Fruit fly (Drosophila melanogaster) whole organism, wandering third instar larva: ENCODE results near the gene CG12581.

Experiments
- Abd-B ChIP-seq: fragments of >200 bp; optimal IDR thresholded peaks from 2 replicates; lab custom pipeline; 2017; ENCODE audit warnings: missing biosample characterization, missing genetic modification characterization
- CG32264 ChIP-seq: fragments of 200-800 bp; sonication (Bioruptor generic); optimal IDR thresholded peaks from 2 replicates; lab custom pipeline; 2016; ENCODE audit warnings: missing biosample characterization, missing genetic modification characterization
- Dfd ChIP-seq: fragments of >200 bp; optimal IDR thresholded peaks from 2 replicates; lab custom pipeline; 2017; ENCODE audit warnings: missing biosample characterization, missing genetic modification characterization
- Dif ChIP-seq: fragments of 200-275, 200-300 bp; sonication (Bioruptor generic); optimal IDR thresholded peaks from 2 replicates; lab custom pipeline; 2018; ENCODE audit warnings: missing biosample characterization, missing genetic modification characterization; ENCODE audit not compliant: partially characterized antibody
- HLH106 ChIP-seq: fragments of 200-800 bp; optimal IDR thresholded peaks from 3 replicates; lab custom pipeline; 2019; ENCODE audit warnings: missing biosample characterization, mild to moderate bottlenecking, missing genetic modification characterization, moderate library complexity
- Hnf4 ChIP-seq: fragments of 200-800 bp; sonication (Bioruptor generic); optimal IDR thresholded peaks from 2 replicates; lab custom pipeline; 2016; ENCODE audit warnings: missing biosample characterization, mild to moderate bottlenecking, missing genetic modification characterization
- Hr78 ChIP-seq: fragments of >200 bp; optimal IDR thresholded peaks from 2 replicates; lab custom pipeline; 2017; ENCODE audit warnings: missing biosample characterization, missing genetic modification characterization
- Hr83 ChIP-seq: fragments of 200-300 bp; sonication (Bioruptor generic); optimal IDR thresholded peaks from 2 replicates; lab custom pipeline; 2016; ENCODE audit warnings: missing biosample characterization, mild to moderate bottlenecking, missing genetic modification characterization, moderate library complexity; ENCODE audit not compliant: poor library complexity, severe bottlenecking
- Jra ChIP-seq: sonication (Bioruptor generic); optimal IDR thresholded peaks from 2 replicates; lab custom pipeline; 2016; ENCODE audit warnings: missing biosample characterization, missing genetic modification characterization
- Mio ChIP-seq: sonication (Bioruptor generic); optimal IDR thresholded peaks from 2 replicates; lab custom pipeline; 2016; ENCODE audit warnings: missing biosample characterization, missing genetic modification characterization
- Myc ChIP-seq: fragments of >200 bp; optimal IDR thresholded peaks from 2 replicates; lab custom pipeline; 2017
- N ChIP-seq: fragments of >200 bp; optimal IDR thresholded peaks from 2 replicates; lab custom pipeline; 2018; ENCODE audit warnings: missing biosample characterization, missing external identifiers, missing genetic modification characterization
- OdsH ChIP-seq: fragments of 200-800 bp; sonication (Bioruptor generic); optimal IDR thresholded peaks from 2 replicates; lab custom pipeline; 2016; ENCODE audit warnings: missing biosample characterization, mild to moderate bottlenecking, missing genetic modification characterization
- Rel ChIP-seq, 2 experiments: fragments of 200-800 bp; sonication (Bioruptor generic) in 1 of 2; optimal IDR thresholded peaks; 2 replicates in 1 of 2; 3 replicates in 1 of 2; lab custom pipeline; 2016 to 2019; ENCODE audit warnings: mild to moderate bottlenecking in 2 of 2, missing biosample characterization in 2 of 2, missing genetic modification characterization in 2 of 2, moderate library complexity in 1 of 2
- Sp1 ChIP-seq: fragments of 200-800 bp; sonication (Bioruptor generic); optimal IDR thresholded peaks from 3 replicates; lab custom pipeline; 2019; ENCODE audit warnings: missing biosample characterization, mild to moderate bottlenecking, missing genetic modification characterization, moderate library complexity
- Vsx2 ChIP-seq: fragments of 200-300, 225-300 bp; sonication (Bioruptor generic); optimal IDR thresholded peaks from 2 replicates; lab custom pipeline; 2018; ENCODE audit warnings: missing biosample characterization, missing genetic modification characterization; ENCODE audit not compliant: partially characterized antibody
- br ChIP-seq: fragments of 200-800 bp; sonication (Bioruptor generic); optimal IDR thresholded peaks from 2 replicates; lab custom pipeline; 2016; ENCODE audit warnings: missing biosample characterization, missing genetic modification characterization
- brk ChIP-seq: fragments of 200-800 bp; sonication (Bioruptor generic); optimal IDR thresholded peaks from 2 replicates; lab custom pipeline; 2016; ENCODE audit warnings: missing biosample characterization, mild to moderate bottlenecking, missing genetic modification characterization
- dl ChIP-seq, 2 experiments: fragments of 175-275, 200-275 bp in 1 of 2; fragments of 200-275 bp in 1 of 2; sonication (Bioruptor generic); optimal IDR thresholded peaks; lab custom pipeline; 2018; ENCODE audit warnings: mild to moderate bottlenecking in 2 of 2, missing biosample characterization in 2 of 2, missing genetic modification characterization in 2 of 2, moderate library complexity in 2 of 2; ENCODE audit not compliant: partially characterized antibody in 2 of 2, insufficient read depth in 1 of 2
- dmrt93B ChIP-seq: fragments of 200-800 bp; sonication (Bioruptor generic); optimal IDR thresholded peaks from 2 replicates; lab custom pipeline; 2018; ENCODE audit warnings: missing biosample characterization, mild to moderate bottlenecking, missing genetic modification characterization
- ey ChIP-seq: fragments of 200-800 bp; sonication (Bioruptor generic); optimal IDR thresholded peaks from 2 replicates; lab custom pipeline; 2016; ENCODE audit warnings: missing biosample characterization, missing genetic modification characterization
- fru ChIP-seq: fragments of 200-800 bp; sonication (Bioruptor generic); optimal IDR thresholded peaks from 3 replicates; lab custom pipeline; 2016; ENCODE audit warnings: missing biosample characterization, mild to moderate bottlenecking, missing genetic modification characterization
- h ChIP-seq: fragments of 200-800 bp; sonication (Bioruptor generic); optimal IDR thresholded peaks from 3 replicates; lab custom pipeline; 2016; ENCODE audit warnings: missing biosample characterization, mild to moderate bottlenecking, missing genetic modification characterization
- jim ChIP-seq: fragments of 175-275, 200-325 bp; sonication (Bioruptor generic); optimal IDR thresholded peaks from 2 replicates; lab custom pipeline; 2016; ENCODE audit warnings: missing biosample characterization, mild to moderate bottlenecking, missing genetic modification characterization
- lola ChIP-seq: fragments of >200 bp; optimal IDR thresholded peaks from 2 replicates; lab custom pipeline; 2017; ENCODE audit warnings: missing biosample characterization, missing genetic modification characterization
- pan ChIP-seq: fragments of >200 bp; optimal IDR thresholded peaks from 2 replicates; lab custom pipeline; 2017
- psq ChIP-seq: fragments of 200-800 bp; sonication (Bioruptor generic); optimal IDR thresholded peaks from 3 replicates; lab custom pipeline; 2017; ENCODE audit warnings: missing biosample characterization, mild to moderate bottlenecking, missing genetic modification characterization, moderate library complexity
- rgr ChIP-seq: fragments of 200-800 bp; sonication (Bioruptor generic); optimal IDR thresholded peaks from 3 replicates; lab custom pipeline; 2016; ENCODE audit warnings: missing biosample characterization, mild to moderate bottlenecking, missing genetic modification characterization
- sage ChIP-seq: fragments of 200-800 bp; sonication (Bioruptor generic); optimal IDR thresholded peaks from 2 replicates; lab custom pipeline; 2016; ENCODE audit warnings: missing biosample characterization, mild to moderate bottlenecking, missing genetic modification characterization
- tai ChIP-seq: sonication (Bioruptor generic); optimal IDR thresholded peaks from 2 replicates; lab custom pipeline; 2016; ENCODE audit warnings: missing biosample characterization, missing genetic modification characterization
- usp ChIP-seq: fragments of >200 bp; optimal IDR thresholded peaks from 2 replicates; lab custom pipeline; 2017; ENCODE audit warnings: missing biosample characterization, missing genetic modification characterization
- woc ChIP-seq: sonication (Bioruptor generic); optimal IDR thresholded peaks from 2 replicates; lab custom pipeline; 2016; ENCODE audit warnings: missing biosample characterization, mild to moderate bottlenecking, missing genetic modification characterization

Gene CG12581

dm6 chr3R:4130281-4130863, 44.1 kb upstream of the CG12581 start:
- TF ChIP-seq brk, result no peak
- TF ChIP-seq N (GFP tag; lab: Kevin White, UChicago), result no peak
- no peak for TF ChIP-seq usp (GFP tag; lab: Kevin White, UChicago)
- peak in 1 of 2 experiments; percentile 10 for TF ChIP-seq dl (GFP tag; optimal IDR thresholded peaks at IDR 0.05; lab: Kevin White, UChicago; ENCODE audit: insufficient read depth in 1 of 2, partially characterized antibody in 2 of 2)
- TF ChIP-seq fru, result peak; percentile 31
- no peak for TF ChIP-seq lola (GFP tag; lab: Kevin White, UChicago)
- TF ChIP-seq pan, result no peak
- TF ChIP-seq dmrt93B, result no peak
- no peak for TF ChIP-seq sage (GFP tag; lab: Kevin White, UChicago)
- no peak for TF ChIP-seq CG32264 (GFP tag; lab: Kevin White, UChicago)
- no peak for TF ChIP-seq Vsx2 (GFP tag; lab: Kevin White, UChicago)
- no peak for TF ChIP-seq Rel (GFP tag; optimal IDR thresholded peaks at IDR 0.05; lab: Kevin White, UChicago)
- TF ChIP-seq Rel (tag; optimal IDR thresholded peaks at IDR 0.05; lab: Kevin White, UChicago), result no peak
- TF ChIP-seq tai (GFP tag; lab: Kevin White, UChicago), result peak; percentile 2
- peak; percentile 13 for TF ChIP-seq woc (GFP tag; lab: Kevin White, UChicago)
- TF ChIP-seq br (GFP tag; lab: Kevin White, UChicago), result peak; percentile 6
- peak; percentile 14 for TF ChIP-seq Sp1
- no peak for TF ChIP-seq Mio (GFP tag; lab: Kevin White, UChicago)
- no peak for TF ChIP-seq Myc (lab: Kevin White, UChicago)
- TF ChIP-seq h (GFP tag; lab: Kevin White, UChicago), result peak; percentile 22
- no peak for TF ChIP-seq Hr78 (GFP tag; lab: Kevin White, UChicago)
- TF ChIP-seq HLH106 (tag; lab: Kevin White, UChicago), result no peak
- no peak for TF ChIP-seq Hr83 (GFP tag; lab: Kevin White, UChicago)
- TF ChIP-seq jim (GFP tag; lab: Kevin White, UChicago), result peak; percentile 17
- peak; percentile 46 for TF ChIP-seq Dif (GFP tag; lab: Kevin White, UChicago)

- no peak for TF ChIP-seq N (GFP tag; lab: Kevin White, UChicago)
- TF ChIP-seq HLH106 (tag; lab: Kevin White, UChicago), result no peak
- no peak for TF ChIP-seq CG32264 (GFP tag; lab: Kevin White, UChicago)
- TF ChIP-seq Mio (GFP tag; lab: Kevin White, UChicago), result no peak
- no peak for TF ChIP-seq brk
- no peak for TF ChIP-seq Hnf4 (GFP tag; lab: Kevin White, UChicago)
Observed at dm6 chr3R:4162135-4162534, 12.3 kb upstream of the CG12581 start, which contains the start of gene CG40198. Gene CG40198 (minus strand): TSS chr3R:4162235.

dm6 chr3R:4174975-4175374, 543 bp downstream of the CG12581 start:
- TF ChIP-seq tai (GFP tag; lab: Kevin White, UChicago), result no peak
- no peak for TF ChIP-seq Myc (lab: Kevin White, UChicago)
- no peak for TF ChIP-seq psq (GFP tag; lab: Kevin White, UChicago)
- TF ChIP-seq brk, result no peak
- TF ChIP-seq OdsH (GFP tag; lab: Kevin White, UChicago), result no peak
- no peak for TF ChIP-seq Hr78 (GFP tag; lab: Kevin White, UChicago)
- TF ChIP-seq N (GFP tag; lab: Kevin White, UChicago), result no peak
- TF ChIP-seq rgr, result no peak
- peak; percentile 26 to 57 for TF ChIP-seq dl (GFP tag; optimal IDR thresholded peaks at IDR 0.05; lab: Kevin White, UChicago; ENCODE audit: insufficient read depth in 1 of 2, partially characterized antibody in 2 of 2)
- TF ChIP-seq Dif (GFP tag; lab: Kevin White, UChicago), result peak; percentile 92
- TF ChIP-seq Vsx2 (GFP tag; lab: Kevin White, UChicago), result peak; percentile 86
- no peak for TF ChIP-seq Hnf4 (GFP tag; lab: Kevin White, UChicago)
- TF ChIP-seq Jra (GFP tag; lab: Kevin White, UChicago), result no peak
- no peak for TF ChIP-seq Mio (GFP tag; lab: Kevin White, UChicago)
- no peak for TF ChIP-seq Dfd (GFP tag; lab: Kevin White, UChicago)
- no peak for TF ChIP-seq Sp1
- no peak for TF ChIP-seq fru
- no peak for TF ChIP-seq h (GFP tag; lab: Kevin White, UChicago)
- TF ChIP-seq, all 38 proteins: peak for 3

- TF ChIP-seq tai (GFP tag; lab: Kevin White, UChicago) (no peak), dmrt93B (no peak), Mio (GFP tag; lab: Kevin White, UChicago) (no peak), Dif (GFP tag; lab: Kevin White, UChicago) (no peak), Jra (GFP tag; lab: Kevin White, UChicago) (no peak), Abd-B (GFP tag; lab: Kevin White, UChicago) (no peak), fru (no peak), dl (GFP tag; optimal IDR thresholded peaks at IDR 0.05; lab: Kevin White, UChicago; ENCODE audit: insufficient read depth in 1 of 2, partially characterized antibody in 2 of 2) (no peak), Myc (lab: Kevin White, UChicago) (no peak), br (GFP tag; lab: Kevin White, UChicago) (no peak), Rel (GFP tag; optimal IDR thresholded peaks at IDR 0.05; lab: Kevin White, UChicago) (no peak), Rel (tag; optimal IDR thresholded peaks at IDR 0.05; lab: Kevin White, UChicago) (no peak), jim (GFP tag; lab: Kevin White, UChicago) (no peak), Vsx2 (GFP tag; lab: Kevin White, UChicago) (no peak), Hr83 (GFP tag; lab: Kevin White, UChicago) (no peak), Hr78 (GFP tag; lab: Kevin White, UChicago) (no peak), Hnf4 (GFP tag; lab: Kevin White, UChicago) (no peak), sage (GFP tag; lab: Kevin White, UChicago) (no peak), pan (no peak), ey (GFP tag; lab: Kevin White, UChicago) (no peak)
Observed at dm6 chr3R:4176728-4177127, 2.3 kb downstream of the CG12581 start.
